Fruit fly (Drosophila melanogaster) whole organism, embryonic: ENCODE measurements around the gene Gr63a.
A peak's percentile ranks its signal among the peaks of the same experiment; 100 is the strongest.

ENCODE experiments used
- Abd-B ChIP-seq: fragments of 200-800 bp; sonication (Bioruptor generic); optimal IDR thresholded peaks from 2 replicates; lab custom pipeline; 2018; ENCODE audit warnings: missing biosample characterization, mild to moderate bottlenecking, missing genetic modification characterization, moderate library complexity
- Antp ChIP-seq: fragments of 200-800 bp; sonication (Bioruptor generic); optimal IDR thresholded peaks from 3 replicates; lab custom pipeline; 2016; ENCODE audit warnings: missing biosample characterization, missing genetic modification characterization
- CG10321 ChIP-seq: fragments of 200-800 bp; sonication (Bioruptor generic); IDR thresholded peaks from 2 replicates; pipeline ENCODE4 v1.3.6; 2022; ENCODE audit warnings: missing biosample characterization, missing genetic modification characterization
- CG11247 ChIP-seq: fragments of 200-800 bp; sonication (Bioruptor generic); IDR thresholded peaks from 2 replicates; pipeline ENCODE4 v1.3.6; 2022; ENCODE audit warnings: missing biosample characterization, missing genetic modification characterization
- CG11560 ChIP-seq: fragments of 200-800 bp; sonication (Bioruptor generic); IDR thresholded peaks from 3 replicates; pipeline ENCODE4 v1.3.6; 2022; ENCODE audit warnings: missing biosample characterization, missing genetic modification characterization
- CG12104 ChIP-seq: fragments of 200-800 bp; sonication (Bioruptor generic); optimal IDR thresholded peaks from 3 replicates; lab custom pipeline; 2016; ENCODE audit warnings: missing biosample characterization, missing genetic modification characterization
- CG12299 ChIP-seq: fragments of 200-800 bp; sonication (Bioruptor generic); optimal IDR thresholded peaks from 2 replicates; lab custom pipeline; 2018; ENCODE audit warnings: missing biosample characterization, mild to moderate bottlenecking, missing genetic modification characterization
- CG12744 ChIP-seq: fragments of 200-800 bp; sonication (Bioruptor generic); optimal IDR thresholded peaks from 2 replicates; lab custom pipeline; 2016; ENCODE audit warnings: missing biosample characterization, missing genetic modification characterization
- CG12942 ChIP-seq: fragments of 200-800 bp; sonication (Bioruptor generic); optimal IDR thresholded peaks from 3 replicates; lab custom pipeline; 2016; ENCODE audit warnings: missing biosample characterization, missing genetic modification characterization
- CG14667 ChIP-seq: fragments of 200-800 bp; sonication (Bioruptor generic); IDR thresholded peaks from 2 replicates; pipeline ENCODE4 v1.3.6; 2022; ENCODE audit warnings: missing biosample characterization, missing genetic modification characterization
- CG14860 ChIP-seq: fragments of 200-800 bp; sonication (Bioruptor generic); IDR thresholded peaks from 3 replicates; pipeline ENCODE4 v1.3.6; 2022; ENCODE audit warnings: missing biosample characterization, missing genetic modification characterization; ENCODE audit not compliant: partially characterized antibody
- CG2889 ChIP-seq: fragments of 200-800 bp; sonication (Bioruptor generic); IDR thresholded peaks from 3 replicates; pipeline ENCODE4 v1.3.6; 2022; ENCODE audit warnings: missing biosample characterization, missing genetic modification characterization
- CG3281 ChIP-seq: fragments of 200-800 bp; sonication (Bioruptor generic); optimal IDR thresholded peaks from 3 replicates; lab custom pipeline; 2017; ENCODE audit warnings: missing biosample characterization, mild to moderate bottlenecking, missing genetic modification characterization
- CG3995 ChIP-seq: fragments of 200-800 bp; sonication (Bioruptor generic); optimal IDR thresholded peaks from 3 replicates; lab custom pipeline; 2016; ENCODE audit warnings: missing biosample characterization, missing genetic modification characterization
- CG4404 ChIP-seq: fragments of 200-800 bp; sonication (Bioruptor generic); IDR thresholded peaks from 2 replicates; pipeline ENCODE4 v1.3.6; 2022; ENCODE audit warnings: missing biosample characterization, missing genetic modification characterization
- CG5180 ChIP-seq: fragments of 200-800 bp; sonication (Bioruptor generic); optimal IDR thresholded peaks from 3 replicates; lab custom pipeline; 2017; ENCODE audit warnings: missing biosample characterization, missing genetic modification characterization, mild to moderate bottlenecking, moderate library complexity, missing genetic modification reagents
- CG5953 ChIP-seq: fragments of 200-800 bp; sonication (Bioruptor generic); IDR thresholded peaks from 2 replicates; pipeline ENCODE4 v1.3.6; 2022; ENCODE audit warnings: missing biosample characterization, missing genetic modification characterization
- CG6854 ChIP-seq: fragments of 200-800 bp; sonication (Bioruptor generic); optimal IDR thresholded peaks from 3 replicates; lab custom pipeline; 2017; ENCODE audit warnings: missing biosample characterization, mild to moderate bottlenecking, missing genetic modification characterization
- CG8388 ChIP-seq: fragments of 200-800 bp; sonication (Bioruptor generic); optimal IDR thresholded peaks from 2 replicates; lab custom pipeline; 2019; ENCODE audit warnings: missing biosample characterization, mild to moderate bottlenecking, missing genetic modification characterization, moderate library complexity
- CoRest ChIP-seq: fragments of 200-800 bp; sonication (Bioruptor generic); optimal IDR thresholded peaks from 3 replicates; lab custom pipeline; 2018; ENCODE audit warnings: missing biosample characterization, mild to moderate bottlenecking, missing genetic modification characterization, moderate library complexity
- D ChIP-seq, 2 experiments: fragments of 200-800 bp in 1 of 2; fragments of >200 bp in 1 of 2; sonication (Bioruptor generic) in 1 of 2; optimal IDR thresholded peaks; 2 replicates in 1 of 2; 3 replicates in 1 of 2; lab custom pipeline; 2017; ENCODE audit warnings: mild to moderate bottlenecking in 1 of 2, missing biosample characterization in 1 of 2, missing genetic modification characterization in 1 of 2, missing genetic modification reagents in 1 of 2
- GATAe ChIP-seq: fragments of 200-800 bp; sonication (Bioruptor generic); conservative IDR thresholded peaks from 2 replicates; pipeline ENCODE4 v1.3.6; 2022; ENCODE audit warnings: missing biosample characterization, missing genetic modification characterization
- MBD-R2 ChIP-seq: fragments of 200-800 bp; sonication (Bioruptor generic); IDR thresholded peaks from 2 replicates; pipeline ENCODE4 v1.3.6; 2022; ENCODE audit warnings: missing biosample characterization, missing genetic modification characterization
- NK7.1 ChIP-seq: fragments of 200-800 bp; sonication (Bioruptor generic); optimal IDR thresholded peaks from 3 replicates; lab custom pipeline; 2016; ENCODE audit warnings: missing biosample characterization, missing genetic modification characterization
- Ravus ChIP-seq: fragments of 200-800 bp; sonication (Bioruptor generic); IDR thresholded peaks from 2 replicates; pipeline ENCODE4 v1.3.6; 2022; ENCODE audit warnings: missing biosample characterization, missing genetic modification characterization
- Rfx ChIP-seq: fragments of 200-800 bp; sonication (Bioruptor generic); IDR thresholded peaks from 2 replicates; pipeline ENCODE4 v1.3.6; 2022; ENCODE audit warnings: missing biosample characterization, missing genetic modification characterization
- Sox100B ChIP-seq: fragments of 200-800 bp; sonication (Bioruptor generic); optimal IDR thresholded peaks from 3 replicates; lab custom pipeline; 2018; ENCODE audit warnings: missing biosample characterization, mild to moderate bottlenecking, missing genetic modification characterization
- TFAM ChIP-seq: fragments of 200-800 bp; sonication (Bioruptor generic); optimal IDR thresholded peaks from 2 replicates; lab custom pipeline; 2017; ENCODE audit warnings: missing biosample characterization, missing genetic modification characterization, inconsistent platforms
- Taf1 ChIP-seq: fragments of 200-800 bp; sonication (Bioruptor generic); IDR thresholded peaks from 2 replicates; pipeline ENCODE4 v1.3.6; 2022; ENCODE audit warnings: missing biosample characterization, missing genetic modification characterization
- ash1 ChIP-seq: fragments of 200-800 bp; sonication (Bioruptor generic); optimal IDR thresholded peaks from 2 replicates; lab custom pipeline; 2018; ENCODE audit warnings: missing biosample characterization, mild to moderate bottlenecking, missing genetic modification characterization
- bsh ChIP-seq, 2 experiments: fragments of 200-800 bp; sonication (Bioruptor generic); optimal IDR thresholded peaks; 2 replicates each; lab custom pipeline; 2017 to 2018; ENCODE audit warnings: mild to moderate bottlenecking in 2 of 2, missing biosample characterization in 2 of 2, missing genetic modification characterization in 2 of 2, moderate library complexity in 1 of 2
- caup ChIP-seq: fragments of 200-800 bp; sonication (Bioruptor generic); optimal IDR thresholded peaks from 3 replicates; lab custom pipeline; 2017; ENCODE audit warnings: missing biosample characterization, mild to moderate bottlenecking, missing genetic modification characterization, moderate library complexity; ENCODE audit not compliant: severe bottlenecking
- chn ChIP-seq: fragments of 200-800 bp; sonication (Bioruptor generic); optimal IDR thresholded peaks from 2 replicates; lab custom pipeline; 2016; ENCODE audit warnings: missing biosample characterization, missing genetic modification characterization
- fru ChIP-seq: fragments of >200 bp; optimal IDR thresholded peaks from 2 replicates; lab custom pipeline; 2017
- gem ChIP-seq: fragments of 200-800 bp; sonication (Bioruptor generic); optimal IDR thresholded peaks from 2 replicates; lab custom pipeline; 2019; ENCODE audit warnings: missing biosample characterization, mild to moderate bottlenecking, missing genetic modification characterization, moderate library complexity
- grn ChIP-seq: fragments of 200-800 bp; sonication (Bioruptor generic); optimal IDR thresholded peaks from 3 replicates; lab custom pipeline; 2017; ENCODE audit warnings: missing biosample characterization, missing genetic modification characterization
- hbn ChIP-seq: fragments of 200-800 bp; sonication (Bioruptor generic); IDR thresholded peaks from 2 replicates; pipeline ENCODE4 v1.3.6; 2022; ENCODE audit warnings: missing biosample characterization, missing genetic modification characterization; ENCODE audit not compliant: partially characterized antibody
- hth ChIP-seq: fragments of >200 bp; optimal IDR thresholded peaks from 2 replicates; lab custom pipeline; 2017; ENCODE audit warnings: inconsistent platforms
- luna ChIP-seq: fragments of 200-800 bp; sonication (Bioruptor generic); optimal IDR thresholded peaks from 2 replicates; lab custom pipeline; 2016; ENCODE audit warnings: missing biosample characterization, missing genetic modification characterization
- peb ChIP-seq: fragments of 200-800 bp; sonication (Bioruptor generic); IDR thresholded peaks from 2 replicates; pipeline ENCODE4 v1.3.6; 2022; ENCODE audit warnings: missing biosample characterization, missing genetic modification characterization
- run ChIP-seq: fragments of 200-800 bp; sonication (Bioruptor generic); optimal IDR thresholded peaks from 3 replicates; lab custom pipeline; 2018; ENCODE audit warnings: missing biosample characterization, mild to moderate bottlenecking, missing genetic modification characterization
- sc ChIP-seq, 3 experiments: fragments of >200 bp in 2 of 3; fragments of 200-800 bp in 1 of 3; sonication (Bioruptor generic) in 1 of 3; optimal IDR thresholded peaks; 2 replicates in 2 of 3; 3 replicates in 1 of 3; lab custom pipeline; 2017; ENCODE audit warnings: mild to moderate bottlenecking in 1 of 3, missing biosample characterization in 1 of 3, missing genetic modification characterization in 1 of 3, missing genetic modification reagents in 1 of 3
- sens-2 ChIP-seq: fragments of 200-800 bp; sonication (Bioruptor generic); IDR thresholded peaks from 2 replicates; pipeline ENCODE4 v1.3.6; 2022; ENCODE audit warnings: missing biosample characterization, missing genetic modification characterization
- shn ChIP-seq: fragments of 200-800 bp; sonication (Bioruptor generic); optimal IDR thresholded peaks from 3 replicates; lab custom pipeline; 2016; ENCODE audit warnings: missing biosample characterization, missing genetic modification characterization
- sim ChIP-seq: fragments of 200-800 bp; sonication (Bioruptor generic); IDR thresholded peaks from 2 replicates; pipeline ENCODE4 v1.3.6; 2022; ENCODE audit warnings: missing biosample characterization, missing genetic modification characterization
- stwl ChIP-seq: fragments of 200-800 bp; sonication (Bioruptor generic); optimal IDR thresholded peaks from 3 replicates; lab custom pipeline; 2018; ENCODE audit warnings: missing biosample characterization, mild to moderate bottlenecking, missing genetic modification characterization, moderate library complexity
- tll ChIP-seq, 2 experiments: fragments of 200-800 bp in 1 of 2; fragments of >200 bp in 1 of 2; sonication (Bioruptor generic) in 1 of 2; optimal IDR thresholded peaks; 2 replicates each; lab custom pipeline; 2017 to 2019; ENCODE audit warnings: missing biosample characterization in 2 of 2, missing genetic modification characterization in 2 of 2, mild to moderate bottlenecking in 1 of 2, moderate library complexity in 1 of 2
- ttk ChIP-seq: fragments of 200-800 bp; sonication (Bioruptor generic); IDR thresholded peaks from 2 replicates; pipeline ENCODE4 v2.1.2; 2022; ENCODE audit warnings: missing biosample characterization, missing genetic modification characterization
- zen2 ChIP-seq: fragments of 200-800 bp; sonication (Bioruptor generic); IDR thresholded peaks from 3 replicates; pipeline ENCODE4 v1.3.6; 2022; ENCODE audit warnings: missing biosample characterization, missing genetic modification characterization; ENCODE audit not compliant: partially characterized antibody

Gene Gr63a

dm6 chr3L:3902491-3903198 is 6.2 kb upstream of the Gr63a start, which contains the start of gene Ubi-p63E (continued):
- TF ChIP-seq MBD-R2, result no peak
- TF ChIP-seq Sox100B, result peak; percentile 65
- no peak for TF ChIP-seq CG14860
- peak; percentile 49 for TF ChIP-seq luna (GFP tag; lab: Kevin White, UChicago)
- no peak for TF ChIP-seq sim (GFP tag; lab: Robert Waterston, UW)
- TF ChIP-seq bsh (GFP tag; optimal IDR thresholded peaks at IDR 0.05; lab: Kevin White, UChicago), result peak in 1 of 2 experiments; percentile 62
- TF ChIP-seq gem, result peak; percentile 79
- TF ChIP-seq NK7.1 (GFP tag; lab: Kevin White, UChicago), result peak; percentile 44
- TF ChIP-seq peb (GFP tag; lab: Robert Waterston, UW), result no peak
- peak; percentile 67 for TF ChIP-seq Abd-B
- TF ChIP-seq CG5953 (GFP tag; lab: Robert Waterston, UW), result no peak
- peak; percentile 50 for TF ChIP-seq shn (GFP tag; lab: Kevin White, UChicago)
- TF ChIP-seq CG12299 (tag; lab: Kevin White, UChicago), result peak; percentile 51
- TF ChIP-seq CG2889 (GFP tag; lab: Robert Waterston, UW), result no peak
- no peak for TF ChIP-seq GATAe (GFP tag; lab: Robert Waterston, UW)
- no peak for TF ChIP-seq CG14667 (GFP tag; lab: Robert Waterston, UW)
- peak; percentile 72 for TF ChIP-seq CG12942 (GFP tag; lab: Kevin White, UChicago)
- no peak for TF ChIP-seq sc (optimal IDR thresholded peaks at IDR 0.05; lab: Kevin White, UChicago)
- peak; percentile 44 for TF ChIP-seq sc (GFP tag; optimal IDR thresholded peaks at IDR 0.05; lab: Kevin White, UChicago)
- TF ChIP-seq tll (GFP tag; optimal IDR thresholded peaks at IDR 0.05; lab: Kevin White, UChicago), result no peak
- no peak for TF ChIP-seq ttk (GFP tag; lab: Robert Waterston, UW)
- peak; percentile 48 for TF ChIP-seq CG8388 (GFP tag; lab: Kevin White, UChicago)
- no peak for TF ChIP-seq ash1 (GFP tag; lab: Kevin White, UChicago)
- TF ChIP-seq hbn (GFP tag; lab: Robert Waterston, UW), result no peak
- TF ChIP-seq fru (lab: Kevin White, UChicago), result no peak
- TF ChIP-seq grn (GFP tag; lab: Kevin White, UChicago), result no peak
- TF ChIP-seq CG12104 (GFP tag; lab: Kevin White, UChicago), result peak; percentile 70
- no peak for TF ChIP-seq Taf1 (GFP tag; lab: Robert Waterston, UW)
- TF ChIP-seq CoRest, result peak; percentile 74
- TF ChIP-seq zen2 (GFP tag; lab: Robert Waterston, UW), result no peak
- no peak for TF ChIP-seq run
- no peak for TF ChIP-seq CG3995 (GFP tag; lab: Kevin White, UChicago)
- peak; percentile 46 for TF ChIP-seq CG3281 (GFP tag; lab: Kevin White, UChicago)
- peak; percentile 1 for TF ChIP-seq CG5180 (GFP tag; lab: Kevin White, UChicago)
- peak; percentile 66 for TF ChIP-seq Antp (GFP tag; lab: Kevin White, UChicago)
- no peak for TF ChIP-seq CG11247 (GFP tag; lab: Robert Waterston, UW)
- no peak for TF ChIP-seq D (optimal IDR thresholded peaks at IDR 0.05; lab: Kevin White, UChicago)
- peak; percentile 57 for TF ChIP-seq D (GFP tag; optimal IDR thresholded peaks at IDR 0.05; lab: Kevin White, UChicago)
- TF ChIP-seq CG12744 (GFP tag; lab: Kevin White, UChicago), result peak; percentile 64
- TF ChIP-seq CG11560 (tag; lab: Robert Waterston, UW), result no peak
- no peak for TF ChIP-seq Rfx (GFP tag; lab: Robert Waterston, UW)
- no peak for TF ChIP-seq CG4404 (GFP tag; lab: Robert Waterston, UW)
- TF ChIP-seq CG6854, result no peak
- TF ChIP-seq Ravus (GFP tag; lab: Robert Waterston, UW), result no peak
- no peak for TF ChIP-seq hth (lab: Kevin White, UChicago)
- TF ChIP-seq caup (GFP tag; lab: Kevin White, UChicago), result peak; percentile 62
- TF ChIP-seq stwl, result peak; percentile 22
- TF ChIP-seq chn (GFP tag; lab: Kevin White, UChicago), result peak; percentile 55
- no peak for TF ChIP-seq CG10321 (GFP tag; lab: Robert Waterston, UW)
- no peak for TF ChIP-seq TFAM (GFP tag; lab: Kevin White, UChicago)
- no peak for TF ChIP-seq sens-2 (GFP tag; lab: Robert Waterston, UW)
